Fruit fly (Drosophila melanogaster) whole organism, embryonic: ENCODE results near the gene IRSp53.
A peak's percentile ranks its signal among the peaks of the same experiment; 100 is the strongest.

Experiments used
- CG10366 ChIP-seq: fragments of 200-800 bp; sonication (Bioruptor generic); IDR thresholded peaks from 2 replicates; pipeline ENCODE4 v1.3.6; 2022; ENCODE audit warnings: missing biosample characterization, missing genetic modification characterization
- CG10462 ChIP-seq: fragments of 200-800 bp; sonication (Bioruptor generic); optimal IDR thresholded peaks from 2 replicates; lab custom pipeline; 2016; ENCODE audit warnings: missing biosample characterization, missing genetic modification characterization
- CG10543 ChIP-seq: fragments of 200-800 bp; sonication (Bioruptor generic); optimal IDR thresholded peaks from 3 replicates; lab custom pipeline; 2017; ENCODE audit warnings: missing biosample characterization, mild to moderate bottlenecking, missing genetic modification characterization, moderate library complexity
- CG11085 ChIP-seq: fragments of 200-800 bp; sonication (Bioruptor generic); IDR thresholded peaks from 2 replicates; pipeline ENCODE4 v1.3.6; 2022; ENCODE audit warnings: missing biosample characterization, missing genetic modification characterization
- CG11398 ChIP-seq: fragments of 200-800 bp; sonication (Bioruptor generic); optimal IDR thresholded peaks from 2 replicates; lab custom pipeline; 2016; ENCODE audit warnings: missing biosample characterization, missing genetic modification characterization
- CG11723 ChIP-seq: fragments of 200-800 bp; sonication (Bioruptor generic); optimal IDR thresholded peaks from 2 replicates; lab custom pipeline; 2017; ENCODE audit warnings: missing biosample characterization, mild to moderate bottlenecking, missing genetic modification characterization
- CG13424 ChIP-seq: fragments of 200-800 bp; sonication (Bioruptor generic); optimal IDR thresholded peaks from 2 replicates; lab custom pipeline; 2019; ENCODE audit warnings: missing biosample characterization, mild to moderate bottlenecking, missing genetic modification characterization, moderate library complexity
- CG18599 ChIP-seq: fragments of 200-800 bp; sonication (Bioruptor generic); optimal IDR thresholded peaks from 3 replicates; lab custom pipeline; 2017; ENCODE audit warnings: missing biosample characterization, missing genetic modification characterization, mild to moderate bottlenecking, moderate library complexity, missing genetic modification reagents
- CG30020 ChIP-seq: fragments of 200-800 bp; optimal IDR thresholded peaks from 2 replicates; lab custom pipeline; 2019; ENCODE audit warnings: missing biosample characterization, mild to moderate bottlenecking, missing genetic modification characterization, moderate library complexity
- CG3065 ChIP-seq: fragments of 200-800 bp; sonication (Bioruptor generic); optimal IDR thresholded peaks from 2 replicates; lab custom pipeline; 2016; ENCODE audit warnings: missing biosample characterization, missing genetic modification characterization
- CG31388 ChIP-seq: fragments of 200-800 bp; sonication (Bioruptor generic); optimal IDR thresholded peaks from 2 replicates; lab custom pipeline; 2016; ENCODE audit warnings: missing biosample characterization, missing genetic modification characterization
- CG32772 ChIP-seq: fragments of 200-800 bp; sonication (Bioruptor generic); IDR thresholded peaks from 2 replicates; pipeline ENCODE4 v1.3.6; 2022; ENCODE audit warnings: missing biosample characterization, missing genetic modification characterization
- CG3838 ChIP-seq: fragments of 200-800 bp; sonication (Bioruptor generic); optimal IDR thresholded peaks from 3 replicates; lab custom pipeline; 2016; ENCODE audit warnings: missing biosample characterization, missing genetic modification characterization
- CG3995 ChIP-seq: fragments of 200-800 bp; sonication (Bioruptor generic); optimal IDR thresholded peaks from 3 replicates; lab custom pipeline; 2016; ENCODE audit warnings: missing biosample characterization, missing genetic modification characterization
- CG4820 ChIP-seq: fragments of 200-800 bp; sonication (Bioruptor generic); optimal IDR thresholded peaks from 3 replicates; lab custom pipeline; 2016; ENCODE audit warnings: missing biosample characterization, missing genetic modification characterization
- CG6272 ChIP-seq: fragments of 200-800 bp; sonication (Bioruptor generic); IDR thresholded peaks from 2 replicates; pipeline ENCODE4 v1.3.6; 2022; ENCODE audit warnings: missing biosample characterization, missing genetic modification characterization
- CG6654 ChIP-seq: fragments of 200-800 bp; sonication (Bioruptor generic); optimal IDR thresholded peaks from 2 replicates; lab custom pipeline; 2017; ENCODE audit warnings: missing biosample characterization, mild to moderate bottlenecking, missing genetic modification characterization
- CG6813 ChIP-seq: fragments of 200-800 bp; sonication (Bioruptor generic); optimal IDR thresholded peaks from 2 replicates; lab custom pipeline; 2017; ENCODE audit warnings: missing biosample characterization, missing genetic modification characterization, mild to moderate bottlenecking, moderate library complexity, missing genetic modification reagents
- CG7271 ChIP-seq: fragments of 200-800 bp; sonication (Bioruptor generic); optimal IDR thresholded peaks from 2 replicates; lab custom pipeline; 2018; ENCODE audit warnings: missing biosample characterization, mild to moderate bottlenecking, missing genetic modification characterization, moderate library complexity
- CG8281 ChIP-seq: fragments of 200-800 bp; sonication (Bioruptor generic); optimal IDR thresholded peaks from 2 replicates; lab custom pipeline; 2018; ENCODE audit warnings: missing biosample characterization, mild to moderate bottlenecking, missing genetic modification characterization, moderate library complexity
- CG8359 ChIP-seq: fragments of 200-800 bp; sonication (Bioruptor generic); optimal IDR thresholded peaks from 2 replicates; lab custom pipeline; 2017; ENCODE audit warnings: missing biosample characterization, mild to moderate bottlenecking, missing genetic modification characterization, borderline replicate concordance
- CG9876 ChIP-seq: fragments of 200-800 bp; sonication (Bioruptor generic); optimal IDR thresholded peaks from 2 replicates; lab custom pipeline; 2016; ENCODE audit warnings: missing biosample characterization, missing genetic modification characterization
- Eip74EF ChIP-seq, 2 experiments: fragments of 200-800 bp in 1 of 2; fragments of >200 bp in 1 of 2; sonication (Bioruptor generic) in 1 of 2; optimal IDR thresholded peaks; 2 replicates each; lab custom pipeline; 2017 to 2019; ENCODE audit warnings: missing biosample characterization in 2 of 2, missing genetic modification characterization in 2 of 2, mild to moderate bottlenecking in 1 of 2, moderate library complexity in 1 of 2
- Fer2 ChIP-seq: fragments of 200-800 bp; sonication (Bioruptor generic); optimal IDR thresholded peaks from 2 replicates; lab custom pipeline; 2018; ENCODE audit warnings: missing biosample characterization, mild to moderate bottlenecking, missing genetic modification characterization, moderate library complexity
- Gsc ChIP-seq: fragments of 200-800 bp; sonication (Bioruptor generic); IDR thresholded peaks from 2 replicates; pipeline ENCODE4 v1.3.6; 2022; ENCODE audit warnings: missing biosample characterization, missing genetic modification characterization
- Gug ChIP-seq: fragments of 200-800 bp; sonication (Bioruptor generic); IDR thresholded peaks from 4 replicates; pipeline ENCODE4 v1.3.6; 2022; ENCODE audit warnings: missing biosample characterization, missing genetic modification characterization
- HHEX ChIP-seq: fragments of 200-800 bp; sonication (Bioruptor generic); optimal IDR thresholded peaks from 3 replicates; lab custom pipeline; 2017; ENCODE audit warnings: missing biosample characterization, mild to moderate bottlenecking, missing genetic modification characterization, missing genetic modification reagents
- Hand ChIP-seq: fragments of 200-800 bp; sonication (Bioruptor generic); optimal IDR thresholded peaks from 2 replicates; lab custom pipeline; 2017; ENCODE audit warnings: mild to moderate bottlenecking, missing biosample characterization, missing genetic modification reagents, missing genetic modification characterization
- Hey ChIP-seq: fragments of 200-800 bp; sonication (Bioruptor generic); optimal IDR thresholded peaks from 3 replicates; lab custom pipeline; 2018; ENCODE audit warnings: missing biosample characterization, mild to moderate bottlenecking, missing genetic modification characterization
- Kr ChIP-seq: fragments of 200-800 bp; sonication (Bioruptor generic); optimal IDR thresholded peaks from 2 replicates; lab custom pipeline; 2017; ENCODE audit warnings: missing biosample characterization, mild to moderate bottlenecking, missing genetic modification characterization
- Lim3 ChIP-seq: fragments of 200-800 bp; sonication (Bioruptor generic); IDR thresholded peaks from 2 replicates; pipeline ENCODE4 v1.3.6; 2022; ENCODE audit warnings: missing biosample characterization, missing genetic modification characterization
- Ptx1 ChIP-seq: fragments of 200-800 bp; sonication (Bioruptor generic); IDR thresholded peaks from 2 replicates; pipeline ENCODE4 v1.3.6; 2022; ENCODE audit warnings: missing biosample characterization, missing genetic modification characterization
- Scr ChIP-seq: fragments of 200-800 bp; sonication (Bioruptor generic); IDR thresholded peaks from 2 replicates; pipeline ENCODE4 v1.3.6; 2022; ENCODE audit warnings: missing biosample characterization, missing genetic modification characterization; ENCODE audit not compliant: partially characterized antibody
- Side ChIP-seq: fragments of 200-800 bp; sonication (Bioruptor generic); optimal IDR thresholded peaks from 2 replicates; lab custom pipeline; 2016; ENCODE audit warnings: missing biosample characterization, missing genetic modification characterization
- ato ChIP-seq: fragments of 200-800 bp; sonication (Bioruptor generic); IDR thresholded peaks from 2 replicates; pipeline ENCODE4 v1.3.6; 2022; ENCODE audit warnings: missing biosample characterization, missing genetic modification characterization; ENCODE audit not compliant: partially characterized antibody
- bab2 ChIP-seq: fragments of 200-800 bp; sonication (Bioruptor generic); optimal IDR thresholded peaks from 2 replicates; lab custom pipeline; 2016; ENCODE audit warnings: missing biosample characterization, missing genetic modification characterization
- bbx ChIP-seq: fragments of 200-800 bp; sonication (Bioruptor generic); IDR thresholded peaks from 2 replicates; pipeline ENCODE4 v1.3.6; 2022; ENCODE audit warnings: missing biosample characterization, missing genetic modification characterization; ENCODE audit not compliant: partially characterized antibody
- bigmax ChIP-seq: fragments of 200-800 bp; sonication (Bioruptor generic); optimal IDR thresholded peaks from 2 replicates; lab custom pipeline; 2018; ENCODE audit warnings: missing biosample characterization, mild to moderate bottlenecking, missing genetic modification characterization
- corto ChIP-seq: fragments of 200-800 bp; sonication (Bioruptor generic); optimal IDR thresholded peaks from 2 replicates; lab custom pipeline; 2016; ENCODE audit warnings: missing biosample characterization, mild to moderate bottlenecking, missing genetic modification characterization, moderate library complexity
- cwo ChIP-seq: fragments of 200-800 bp; sonication (Bioruptor generic); optimal IDR thresholded peaks from 3 replicates; lab custom pipeline; 2017; ENCODE audit warnings: missing biosample characterization, missing genetic modification characterization, mild to moderate bottlenecking, moderate library complexity, missing genetic modification reagents
- gem ChIP-seq: fragments of 200-800 bp; sonication (Bioruptor generic); optimal IDR thresholded peaks from 2 replicates; lab custom pipeline; 2019; ENCODE audit warnings: missing biosample characterization, mild to moderate bottlenecking, missing genetic modification characterization, moderate library complexity
- her ChIP-seq: fragments of 200-800 bp; sonication (Bioruptor generic); optimal IDR thresholded peaks from 2 replicates; lab custom pipeline; 2016; ENCODE audit warnings: missing biosample characterization, missing genetic modification characterization
- jing ChIP-seq: fragments of 200-800 bp; sonication (Bioruptor generic); optimal IDR thresholded peaks from 2 replicates; lab custom pipeline; 2018; ENCODE audit warnings: missing biosample characterization, mild to moderate bottlenecking, missing genetic modification characterization
- klu ChIP-seq: fragments of 200-800 bp; sonication (Bioruptor generic); IDR thresholded peaks from 2 replicates; pipeline ENCODE4 v1.3.6; 2022; ENCODE audit warnings: missing biosample characterization, missing genetic modification characterization
- maf-S ChIP-seq: fragments of 200-800 bp; sonication (Bioruptor generic); optimal IDR thresholded peaks from 2 replicates; lab custom pipeline; 2016; ENCODE audit warnings: missing biosample characterization, missing genetic modification characterization
- psq ChIP-seq: fragments of 200-800 bp; sonication (Bioruptor generic); optimal IDR thresholded peaks from 2 replicates; lab custom pipeline; 2017; ENCODE audit warnings: missing biosample characterization, missing genetic modification characterization
- scrt ChIP-seq: fragments of 200-800 bp; sonication (Bioruptor generic); optimal IDR thresholded peaks from 2 replicates; lab custom pipeline; 2018; ENCODE audit warnings: missing biosample characterization, mild to moderate bottlenecking, missing genetic modification characterization, moderate library complexity
- slou ChIP-seq: fragments of 200-800 bp; sonication (Bioruptor generic); optimal IDR thresholded peaks from 3 replicates; lab custom pipeline; 2016; ENCODE audit warnings: missing biosample characterization, missing genetic modification characterization
- sug ChIP-seq: fragments of 200-800 bp; optimal IDR thresholded peaks from 2 replicates; lab custom pipeline; 2019; ENCODE audit warnings: missing biosample characterization, mild to moderate bottlenecking, missing genetic modification characterization, moderate library complexity
- usp ChIP-seq: fragments of >200 bp; optimal IDR thresholded peaks from 2 replicates; lab custom pipeline; 2017; ENCODE audit warnings: missing biosample characterization, missing genetic modification characterization
- wor ChIP-seq: fragments of 200-800 bp; sonication (Bioruptor generic); IDR thresholded peaks from 2 replicates; pipeline ENCODE4 v1.3.6; 2022; ENCODE audit warnings: missing biosample characterization, missing genetic modification characterization
- yki ChIP-seq: fragments of >200 bp; optimal IDR thresholded peaks from 3 replicates; lab custom pipeline; 2018

IRSp53 gene

dm6 chr3L:11107432-11107831, 28.4 kb upstream of the IRSp53 start, which contains the start of gene CG32073 (continued):
- TF ChIP-seq maf-S (GFP tag; lab: Kevin White, UChicago), result no peak
- no peak for TF ChIP-seq CG8359 (GFP tag; lab: Kevin White, UChicago)
- TF ChIP-seq CG7271 (tag; lab: Kevin White, UChicago), result no peak
- no peak for TF ChIP-seq gem (tag; lab: Kevin White, UChicago)
- TF ChIP-seq CG10462 (GFP tag; lab: Kevin White, UChicago), result no peak
- no peak for TF ChIP-seq CG4820 (GFP tag; lab: Kevin White, UChicago)
- TF ChIP-seq Side (GFP tag; lab: Kevin White, UChicago), result no peak
- no peak for TF ChIP-seq CG8281 (tag; lab: Kevin White, UChicago)
- no peak for TF ChIP-seq CG32772 (GFP tag; lab: Robert Waterston, UW)
- peak; percentile 75 for TF ChIP-seq CG18599
- TF ChIP-seq CG3995 (GFP tag; lab: Kevin White, UChicago), result no peak
- no peak for TF ChIP-seq Hey (tag; lab: Kevin White, UChicago)
- no peak for TF ChIP-seq CG3838 (GFP tag; lab: Kevin White, UChicago)
- TF ChIP-seq CG11085 (GFP tag; lab: Robert Waterston, UW), result no peak
- no peak for TF ChIP-seq CG6654
- TF ChIP-seq Fer2 (tag; lab: Kevin White, UChicago), result no peak
- no peak for TF ChIP-seq Hand (GFP tag; lab: Kevin White, UChicago)
- TF ChIP-seq HHEX, result peak; percentile 51
- no peak for TF ChIP-seq CG3065
- no peak for TF ChIP-seq slou (GFP tag; lab: Kevin White, UChicago)
- no peak for TF ChIP-seq CG30020 (tag; lab: Kevin White, UChicago)
- no peak for TF ChIP-seq usp (GFP tag; lab: Kevin White, UChicago)
- TF ChIP-seq Lim3 (GFP tag; lab: Robert Waterston, UW), result no peak
- no peak for TF ChIP-seq her (GFP tag; lab: Kevin White, UChicago)
- TF ChIP-seq Scr (GFP tag; lab: Robert Waterston, UW), result no peak
- no peak for TF ChIP-seq Ptx1 (GFP tag; lab: Robert Waterston, UW)
- TF ChIP-seq CG31388 (GFP tag; lab: Kevin White, UChicago), result no peak
- TF ChIP-seq wor (GFP tag; lab: Robert Waterston, UW), result no peak
- TF ChIP-seq CG6813 (GFP tag; lab: Kevin White, UChicago), result peak; percentile 55
- TF ChIP-seq corto, result no peak
- no peak for TF ChIP-seq bab2 (GFP tag; lab: Kevin White, UChicago)
- TF ChIP-seq cwo (GFP tag; lab: Kevin White, UChicago), result peak; percentile 64
- no peak for TF ChIP-seq bbx (GFP tag; lab: Robert Waterston, UW)
- TF ChIP-seq Kr, result no peak
- TF ChIP-seq bigmax (GFP tag; lab: Kevin White, UChicago), result no peak
- TF ChIP-seq CG10366 (GFP tag; lab: Robert Waterston, UW), result no peak
- TF ChIP-seq CG10543 (GFP tag; lab: Kevin White, UChicago), result peak; percentile 40
- no peak for TF ChIP-seq Gug (GFP tag; lab: Robert Waterston, UW)
- no peak for TF ChIP-seq sug (tag; lab: Kevin White, UChicago)
- no peak for TF ChIP-seq CG9876 (GFP tag; lab: Kevin White, UChicago)
- no peak for TF ChIP-seq psq (GFP tag; lab: Kevin White, UChicago)
- no peak for TF ChIP-seq CG11398 (GFP tag; lab: Kevin White, UChicago)
- no peak for TF ChIP-seq Eip74EF (GFP tag; optimal IDR thresholded peaks at IDR 0.05; lab: Kevin White, UChicago)
- TF ChIP-seq CG11723 (GFP tag; lab: Kevin White, UChicago), result no peak
- TF ChIP-seq CG13424 (tag; lab: Kevin White, UChicago), result no peak
- TF ChIP-seq jing, result no peak
- no peak for TF ChIP-seq CG6272 (GFP tag; lab: Robert Waterston, UW)
- TF ChIP-seq Gsc (GFP tag; lab: Robert Waterston, UW), result no peak
- TF ChIP-seq yki (lab: Kevin White, UChicago), result no peak
- TF ChIP-seq scrt (GFP tag; lab: Kevin White, UChicago), result no peak
- TF ChIP-seq klu (GFP tag; lab: Robert Waterston, UW), result no peak
- no peak for TF ChIP-seq ato (GFP tag; lab: Robert Waterston, UW)
